Worm (Caenorhabditis elegans) whole organism, midembryonic: ENCODE results near the gene psme-3.

Experiments
- T22C8.4 ChIP-seq: fragments of 200-800 bp; sonication (Bioruptor generic); IDR thresholded peaks from 2 replicates; pipeline ENCODE4 v1.3.6; 2022; ENCODE audit warnings: missing genetic modification characterization, missing compliant biosample characterization
- flt-1 ChIP-seq: fragments of 200-800 bp; sonication (Bioruptor generic); IDR thresholded peaks from 2 replicates; pipeline ENCODE4 v1.3.6; 2022; ENCODE audit warnings: missing genetic modification characterization, missing compliant biosample characterization
- klf-2 ChIP-seq: fragments of 200-800 bp; sonication (Bioruptor generic); conservative IDR thresholded peaks from 2 replicates; pipeline ENCODE4 v1.3.6; 2022; ENCODE audit warnings: missing genetic modification reagents, missing genetic modification characterization, missing compliant biosample characterization
- ztf-29 ChIP-seq: fragments of 200-800 bp; sonication (Bioruptor generic); IDR thresholded peaks from 2 replicates; pipeline ENCODE4 v1.3.6; 2022; ENCODE audit warnings: missing genetic modification reagents, missing genetic modification characterization, missing compliant biosample characterization

ce11 chrIII:11535453-11535852 is 32.5 kb upstream of the psme-3 start:
- TF ChIP-seq T22C8.4 (peak; percentile 61; the same call in 1 of the 2 replicates), flt-1 (GFP tag; lab: Robert Waterston, UW) (no peak), klf-2 (GFP tag; lab: Robert Waterston, UW) (no peak), ztf-29 (GFP tag; lab: Robert Waterston, UW) (no peak)
